Worm (Caenorhabditis elegans): ENCODE data around the gene C09B9.2.
A peak's percentile ranks its signal among the peaks of the same experiment; 100 is the strongest.
"Not testable (repeated sequence)": the region's sequence is repeated elsewhere in the genome, so short reads cannot be mapped to it uniquely, and the experiment has no call there.

The C09B9.2 gene

DNA sequence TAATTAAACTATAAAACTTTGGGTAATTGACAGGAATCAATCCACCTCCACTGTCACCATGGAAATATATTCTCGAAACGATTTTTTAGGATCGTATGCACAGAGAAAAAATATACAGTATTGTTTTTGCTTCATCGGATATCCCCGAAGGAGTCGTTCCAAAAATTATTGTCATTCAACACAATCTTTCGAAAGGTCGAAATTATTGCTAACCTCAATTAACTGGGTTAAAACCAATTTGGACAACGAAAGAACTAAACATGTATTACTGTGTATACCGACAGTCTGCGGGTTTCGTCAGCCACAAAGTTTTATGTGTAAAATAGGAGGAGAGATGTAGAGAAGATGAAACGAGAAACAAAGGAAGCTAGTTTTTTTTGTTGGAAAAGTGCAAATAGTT, 34.2 kb downstream of the C09B9.2 start (continued):
- peak; percentile 16 for TF ChIP-seq rnt-1 (tag; optimal IDR thresholded peaks at IDR 0.05)
- no peak for TF ChIP-seq isw-1 (GFP tag; IDR thresholded peaks at IDR 0.05)
- no peak for TF ChIP-seq nhr-11 (tag; optimal IDR thresholded peaks at IDR 0.05)
- TF ChIP-seq mef-2 (tag; optimal IDR thresholded peaks at IDR 0.05) = no peak
- TF ChIP-seq unc-86 (tag; optimal IDR thresholded peaks at IDR 0.05) = no peak
- no peak for TF ChIP-seq blmp-1 (tag; optimal IDR thresholded peaks at IDR 0.05)
- TF ChIP-seq lin-35 (GFP tag; optimal IDR thresholded peaks at IDR 0.05) = peak in 1 of 2 experiments; percentile 4
- no peak for TF ChIP-seq nhr-77 (tag; optimal IDR thresholded peaks at IDR 0.05)
- no peak for TF ChIP-seq ceh-82 (tag; optimal IDR thresholded peaks at IDR 0.05)
- TF ChIP-seq elt-3 (tag; optimal IDR thresholded peaks at IDR 0.05) = peak in 1 of 6 experiments; percentile 5
- TF ChIP-seq fos-1 (tag; optimal IDR thresholded peaks at IDR 0.05) = peak; percentile 18
- TF ChIP-seq swsn-7 (tag; optimal IDR thresholded peaks at IDR 0.05) = peak; percentile 15
- no peak for TF ChIP-seq unc-62 (GFP tag; optimal IDR thresholded peaks at IDR 0.05)
- no peak for TF ChIP-seq mab-9 (GFP tag; IDR thresholded peaks at IDR 0.05)
- no peak for TF ChIP-seq vab-15 (tag; optimal IDR thresholded peaks at IDR 0.05)
- no peak for TF ChIP-seq egl-27 (tag; optimal IDR thresholded peaks at IDR 0.05)
- TF ChIP-seq aly-2 (tag; optimal IDR thresholded peaks at IDR 0.05) = peak; percentile 35
- no peak for TF ChIP-seq C04F5.9 (tag; optimal IDR thresholded peaks at IDR 0.05)
- no peak for TF ChIP-seq tlp-1 (tag; optimal IDR thresholded peaks at IDR 0.05)
- no peak for TF ChIP-seq nhr-28 (tag; optimal IDR thresholded peaks at IDR 0.05)
- no peak for TF ChIP-seq nhr-76 (tag; optimal IDR thresholded peaks at IDR 0.05)

DNA sequence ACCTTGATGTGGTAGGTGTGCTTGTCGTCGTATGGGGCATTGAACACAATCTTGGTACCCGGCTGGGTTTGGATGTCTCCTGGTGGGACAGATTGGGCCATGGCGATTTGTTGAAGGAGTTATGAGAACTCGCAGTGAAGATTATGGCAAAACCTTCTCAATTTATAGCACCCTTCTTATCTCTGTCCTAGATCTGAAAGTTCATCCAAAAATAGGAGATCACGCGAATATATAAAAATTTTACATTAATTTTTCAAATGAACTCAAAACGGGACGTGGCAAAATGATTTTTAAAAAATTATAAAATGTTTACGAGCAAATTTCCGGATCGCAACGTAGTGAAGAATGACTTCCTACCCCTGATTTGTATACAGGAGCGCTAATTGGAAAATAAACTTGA, 35.9 kb downstream of the C09B9.2 start, which contains the start of gene msp-53:
Gene msp-53 (minus strand): TSS at position 101 of the 400 bp plus-strand sequence.
- not testable (repeated sequence) for TF ChIP-seq unc-86 (tag; optimal IDR thresholded peaks at IDR 0.05); nhr-77 (tag; optimal IDR thresholded peaks at IDR 0.05); efl-3 (GFP tag; optimal IDR thresholded peaks at IDR 0.05)

DNA sequence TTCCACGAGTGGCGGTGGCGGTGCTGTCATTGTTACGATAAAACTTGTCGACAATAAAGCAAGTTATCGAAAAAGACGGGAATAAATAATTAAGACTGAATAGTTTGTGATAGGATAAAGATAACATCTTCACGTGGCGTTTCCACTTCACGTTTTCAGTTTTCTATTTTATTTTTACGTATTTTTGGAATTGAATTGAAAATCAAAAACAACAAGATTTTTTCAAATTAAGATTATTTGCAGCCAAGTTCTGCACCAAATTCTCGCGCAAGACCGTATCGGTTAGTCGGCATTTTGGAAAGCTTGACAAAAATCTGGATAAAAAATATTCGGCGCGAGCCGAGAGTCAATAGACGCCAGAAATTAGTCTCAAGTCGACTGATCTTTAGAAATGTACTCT, 37.8 kb downstream of the C09B9.2 start, which contains the start of gene ttbk-2.2:
Gene ttbk-2.2 (minus strand): TSS at position 101 of the 400 bp plus-strand sequence.
- not testable (repeated sequence) for TF ChIP-seq efl-1 (optimal IDR thresholded peaks at IDR 0.05); efl-1 (GFP tag; optimal IDR thresholded peaks at IDR 0.05 in 1 of 2); Y116A8C.19 (tag; optimal IDR thresholded peaks at IDR 0.05; ENCODE audit: borderline replicate concordance); sup-37 (GFP tag; optimal IDR thresholded peaks at IDR 0.05)

ce11 chrIV:5068541-5068940, 39.5 kb downstream of the C09B9.2 start, which contains the start of the genes R13H9.6 and rmd-6:
Gene R13H9.6, minus strand, starts transcription at chrIV:5068641.
Gene rmd-6, plus strand, starts transcription at chrIV:5068845.
- TF ChIP-seq elt-3 (tag; optimal IDR thresholded peaks at IDR 0.05); tlp-1 (tag; optimal IDR thresholded peaks at IDR 0.05); ceh-63 (GFP tag; optimal IDR thresholded peaks at IDR 0.05): not testable (repeated sequence)

- not testable (repeated sequence) for TF ChIP-seq aly-2 (tag; optimal IDR thresholded peaks at IDR 0.05); hlh-17 (GFP tag; optimal IDR thresholded peaks at IDR 0.05; ENCODE audit: borderline replicate concordance); nhr-90 (tag; optimal IDR thresholded peaks at IDR 0.05; ENCODE audit: poor library complexity)
These were observed 41.5 kb downstream of the C09B9.2 start, which contains the start of gene C02B10.6 for ce11 chrIV:5070593-5070992. Gene C02B10.6, plus strand, starts transcription at chrIV:5070893.

ce11 chrIV:5073836-5074235, 44.7 kb downstream of the C09B9.2 start:
- TF ChIP-seq nhr-85 (tag) = peak; percentile 54
- no peak for TF ChIP-seq snu-23 (GFP tag; optimal IDR thresholded peaks at IDR 0.05)
- peak; percentile 61 for TF ChIP-seq lin-14 (GFP tag; optimal IDR thresholded peaks at IDR 0.05)
- TF ChIP-seq blmp-1 (tag; optimal IDR thresholded peaks at IDR 0.05) = peak; percentile 36

Measured in whole organism, L1 larva.